Worm (Caenorhabditis elegans) whole organism, L4 larva: ENCODE data around the gene zip-6.

Source experiments
- ceh-44 ChIP-seq: fragments of 200-800 bp; sonication (Bioruptor generic); IDR thresholded peaks from 2 replicates; pipeline ENCODE4 v1.3.6; 2022; ENCODE audit warnings: missing genetic modification reagents, missing genetic modification characterization, missing compliant biosample characterization
- ceh-82 ChIP-seq: sonication (generic microtip); optimal IDR thresholded peaks from 2 replicates; lab custom pipeline; 2017; ENCODE audit warnings: missing biosample characterization, missing genetic modification characterization
- daf-16 ChIP-seq, 3 experiments: sonication (generic microtip); optimal IDR thresholded peaks; 2 replicates each; lab custom pipeline; 2016 to 2017; ENCODE audit warnings: missing genetic modification characterization in 3 of 3, missing genetic modification reagents in 3 of 3, mild to moderate bottlenecking in 2 of 3, missing compliant biosample characterization in 2 of 3, missing biosample characterization in 1 of 3, moderate library complexity in 1 of 3
- fkh-10 ChIP-seq: fragments of 150-350 bp; optimal IDR thresholded peaks from 2 replicates; lab custom pipeline; 2014; ENCODE audit warnings: missing biosample characterization, missing genetic modification reagents, missing genetic modification characterization
- nhr-76 ChIP-seq: fragments of 150-350 bp; optimal IDR thresholded peaks from 2 replicates; lab custom pipeline; 2014; ENCODE audit warnings: missing biosample characterization, missing genetic modification characterization

DNA sequence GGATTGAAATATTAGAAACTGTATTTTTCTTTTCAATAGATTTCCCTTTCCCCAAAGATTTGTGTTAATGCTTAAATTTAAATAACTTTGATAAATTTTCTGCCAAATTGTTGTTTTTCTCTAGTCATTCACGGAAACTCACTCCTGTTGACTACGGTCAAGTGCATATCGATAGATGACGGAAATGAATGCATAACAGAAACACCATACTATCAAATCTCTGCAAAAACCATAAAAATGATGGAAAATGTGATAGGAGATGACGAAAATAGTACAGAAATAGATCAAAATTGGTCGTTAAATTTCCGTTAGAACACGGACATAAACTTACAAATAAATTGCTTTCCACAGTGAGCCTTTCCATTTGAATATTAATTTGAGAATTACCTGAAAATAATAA, 11.1 kb upstream of the zip-6 start:
- TF ChIP-seq daf-16 (GFP tag; optimal IDR thresholded peaks at IDR 0.05; lab: Kevin White, UChicago), result no peak
- peak; percentile 56 for TF ChIP-seq daf-16 (tag; optimal IDR thresholded peaks at IDR 0.05; lab: Kevin White, UChicago)
- TF ChIP-seq nhr-76 (tag; lab: Kevin White, UChicago), result no peak
- TF ChIP-seq fkh-10, result no peak
- TF ChIP-seq ceh-82, result no peak
- TF ChIP-seq ceh-44, result no peak
